Worm (Caenorhabditis elegans) whole organism, L1 larva: ENCODE measurements around the gene T10C6.15.

ENCODE experiments used
- aly-2 ChIP-seq: fragments of 150-350 bp; optimal IDR thresholded peaks from 2 replicates; lab custom pipeline; 2014; ENCODE audit warnings: missing biosample characterization, missing genetic modification characterization
- ama-1 ChIP-seq: fragments of 150-350 bp; optimal IDR thresholded peaks from 2 replicates; lab custom pipeline; 2014
- elt-3 ChIP-seq, 6 experiments: fragments of 150-350 bp in 1 of 6; sonication (generic microtip); optimal IDR thresholded peaks; 2 replicates each; lab custom pipeline; 2017 to 2018; ENCODE audit warnings: missing biosample characterization in 6 of 6, missing genetic modification characterization in 6 of 6, inconsistent platforms in 1 of 6
- fos-1 ChIP-seq: fragments of 150-350 bp; optimal IDR thresholded peaks from 2 replicates; lab custom pipeline; 2014; ENCODE audit warnings: missing biosample characterization, missing genetic modification characterization
- nhr-11 ChIP-seq: fragments of 150-350 bp; optimal IDR thresholded peaks from 2 replicates; lab custom pipeline; 2014; ENCODE audit warnings: missing biosample characterization, missing genetic modification characterization
- nhr-76 ChIP-seq: sonication (generic microtip); optimal IDR thresholded peaks from 2 replicates; lab custom pipeline; 2017; ENCODE audit warnings: missing biosample characterization, missing genetic modification characterization
- pqm-1 ChIP-seq: sonication (generic microtip); optimal IDR thresholded peaks from 3 replicates; lab custom pipeline; 2017; ENCODE audit warnings: missing biosample characterization, missing genetic modification characterization
- snpc-4 ChIP-seq: fragments of 150-350 bp; optimal IDR thresholded peaks from 2 replicates; lab custom pipeline; 2014; ENCODE audit warnings: missing biosample characterization, missing genetic modification characterization
- unc-130 ChIP-seq: fragments of 150-350 bp; optimal IDR thresholded peaks from 2 replicates; lab custom pipeline; 2017; ENCODE audit warnings: missing biosample characterization, missing genetic modification characterization, inconsistent platforms
- unc-30 ChIP-seq: sonication (generic microtip); optimal IDR thresholded peaks from 2 replicates; lab custom pipeline; 2017; ENCODE audit warnings: missing biosample characterization, missing genetic modification characterization
- unc-62 ChIP-seq: fragments of 150-350 bp; optimal IDR thresholded peaks from 2 replicates; lab custom pipeline; 2014; ENCODE audit warnings: missing biosample characterization, missing genetic modification reagents, missing genetic modification characterization
- unc-86 ChIP-seq: sonication (generic microtip); optimal IDR thresholded peaks from 2 replicates; lab custom pipeline; 2016; ENCODE audit warnings: missing genetic modification characterization, missing compliant biosample characterization

ce11 chrV:16062788-16063187, 17.0 kb upstream of the T10C6.15 start, which contains the start of gene F14H3.14:
- no peak for TF ChIP-seq unc-130 (tag; lab: Kevin White, UChicago)
- TF ChIP-seq elt-3 (tag; optimal IDR thresholded peaks at IDR 0.05; lab: Kevin White, UChicago) = no peak
- TF ChIP-seq nhr-76 = no peak
- no peak for TF ChIP-seq aly-2 (tag; lab: Kevin White, UChicago)
- TF ChIP-seq nhr-11 = no peak
- TF ChIP-seq unc-62 (GFP tag; lab: Kevin White, UChicago) = no peak
- TF ChIP-seq ama-1 (lab: Kevin White, UChicago) = no peak
- no peak for TF ChIP-seq fos-1
- no peak for TF ChIP-seq unc-30 (tag; lab: Kevin White, UChicago)
- no peak for TF ChIP-seq pqm-1 (tag; lab: Kevin White, UChicago)
- no peak for TF ChIP-seq snpc-4 (tag; lab: Kevin White, UChicago)
- no peak for TF ChIP-seq unc-86 (tag; lab: Kevin White, UChicago)
